Worm (Caenorhabditis elegans): ENCODE data around the gene ceh-43.

The ceh-43 gene

ce11 chrIII:4468812-4469211 is 19.1 kb upstream of the ceh-43 start, which contains the start of gene mstr-2:
Gene mstr-2 (plus strand): TSS chrIII:4469112.
- TF ChIP-seq ceh-16 (tag; optimal IDR thresholded peaks at IDR 0.05) (no peak), tbx-2 (tag; optimal IDR thresholded peaks at IDR 0.05) (no peak), lin-39 (tag; optimal IDR thresholded peaks at IDR 0.05) (no peak), egl-5 (tag; optimal IDR thresholded peaks at IDR 0.05) (no peak), nhr-76 (tag; optimal IDR thresholded peaks at IDR 0.05) (no peak), elt-2 (tag; optimal IDR thresholded peaks at IDR 0.05) (no peak), nfya-1 (tag; optimal IDR thresholded peaks at IDR 0.05; ENCODE audit: insufficient read depth) (no peak), pha-4 (tag; optimal IDR thresholded peaks at IDR 0.05) (no peak), nhr-11 (tag; optimal IDR thresholded peaks at IDR 0.05) (no peak)

DNA sequence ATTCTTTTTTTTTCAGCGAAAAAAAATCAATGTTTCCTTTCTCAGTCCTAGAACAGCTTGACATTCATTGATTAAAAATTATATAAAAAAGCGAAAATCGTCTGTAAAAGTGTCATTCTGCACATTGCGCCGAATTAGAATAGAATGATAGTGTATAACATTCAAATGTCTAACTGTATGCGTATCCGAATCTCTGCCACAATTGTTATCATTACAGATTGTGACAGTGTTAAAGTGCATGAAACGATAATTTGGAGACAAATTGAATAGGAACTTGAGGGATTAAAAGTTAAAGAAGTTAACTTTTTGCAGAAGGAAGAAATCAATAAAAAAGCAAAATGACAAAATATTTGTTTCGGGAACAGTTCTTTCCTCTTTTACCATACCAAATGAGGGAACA is 18.6 kb upstream of the ceh-43 start:
- TF ChIP-seq elt-2 (tag; optimal IDR thresholded peaks at IDR 0.05) (peak; percentile 64), pqm-1 (tag; optimal IDR thresholded peaks at IDR 0.05) (peak; percentile 6), ztf-11 (tag; optimal IDR thresholded peaks at IDR 0.05) (no peak)

ce11 chrIII:4467277-4467676 is 17.5 kb upstream of the ceh-43 start, which contains the start of gene ndg-4:
Gene ndg-4 (minus strand): TSS chrIII:4467377.
- TF ChIP-seq unc-39 (tag; optimal IDR thresholded peaks at IDR 0.05) (no peak), unc-62 (GFP tag; optimal IDR thresholded peaks at IDR 0.05) (no peak), daf-12 (tag; optimal IDR thresholded peaks at IDR 0.05) (no peak), fkh-10 (GFP tag; optimal IDR thresholded peaks at IDR 0.05) (no peak), ztf-4 (tag; optimal IDR thresholded peaks at IDR 0.05) (no peak), nhr-43 (tag; optimal IDR thresholded peaks at IDR 0.05; ENCODE audit: poor library complexity, severe bottlenecking) (no peak), nhr-11 (tag; optimal IDR thresholded peaks at IDR 0.05) (no peak), eor-1 (tag; optimal IDR thresholded peaks at IDR 0.05) (no peak), ceh-82 (tag; optimal IDR thresholded peaks at IDR 0.05) (no peak), pqm-1 (tag; optimal IDR thresholded peaks at IDR 0.05) (no peak), nhr-12 (tag; optimal IDR thresholded peaks at IDR 0.05) (no peak), elt-2 (tag; optimal IDR thresholded peaks at IDR 0.05) (no peak), elt-3 (tag; optimal IDR thresholded peaks at IDR 0.05) (no peak), ama-1 (optimal IDR thresholded peaks at IDR 0.05) (no peak), tbx-2 (tag; optimal IDR thresholded peaks at IDR 0.05) (no peak), fkh-2 (tag; optimal IDR thresholded peaks at IDR 0.05) (no peak), nhr-77 (tag; optimal IDR thresholded peaks at IDR 0.05) (no peak), elt-1 (tag; optimal IDR thresholded peaks at IDR 0.05) (no peak)

DNA sequence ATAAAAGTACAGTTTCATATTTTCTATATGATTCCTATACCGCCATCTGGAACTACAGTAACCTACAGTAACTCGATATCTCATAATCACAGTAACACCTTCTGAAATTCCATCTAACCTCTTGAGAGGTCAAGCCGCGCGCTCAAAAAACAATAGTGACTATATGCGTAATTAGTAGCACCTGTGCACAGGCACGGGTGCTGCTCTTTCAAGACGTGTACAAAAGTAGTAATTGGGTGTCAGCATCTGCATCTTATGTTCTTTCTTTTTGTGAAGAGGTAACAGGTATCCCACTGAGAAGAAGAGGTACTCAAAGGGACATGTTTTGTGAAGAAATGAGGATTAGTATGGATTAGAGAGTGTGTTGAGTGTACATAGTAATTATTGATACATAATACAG is 11.6 kb upstream of the ceh-43 start:
- TF ChIP-seq mdl-1 (tag; optimal IDR thresholded peaks at IDR 0.05) = no peak
- TF ChIP-seq nhr-237 (tag; optimal IDR thresholded peaks at IDR 0.05) = no peak
- TF ChIP-seq tbx-2 (tag; optimal IDR thresholded peaks at IDR 0.05) = no peak
- no peak for TF ChIP-seq nhr-28 (tag; optimal IDR thresholded peaks at IDR 0.05)
- no peak for TF ChIP-seq daf-12 (tag; optimal IDR thresholded peaks at IDR 0.05)
- TF ChIP-seq ztf-11 (tag; optimal IDR thresholded peaks at IDR 0.05) = no peak
- no peak for TF ChIP-seq egl-5 (tag; optimal IDR thresholded peaks at IDR 0.05)

DNA sequence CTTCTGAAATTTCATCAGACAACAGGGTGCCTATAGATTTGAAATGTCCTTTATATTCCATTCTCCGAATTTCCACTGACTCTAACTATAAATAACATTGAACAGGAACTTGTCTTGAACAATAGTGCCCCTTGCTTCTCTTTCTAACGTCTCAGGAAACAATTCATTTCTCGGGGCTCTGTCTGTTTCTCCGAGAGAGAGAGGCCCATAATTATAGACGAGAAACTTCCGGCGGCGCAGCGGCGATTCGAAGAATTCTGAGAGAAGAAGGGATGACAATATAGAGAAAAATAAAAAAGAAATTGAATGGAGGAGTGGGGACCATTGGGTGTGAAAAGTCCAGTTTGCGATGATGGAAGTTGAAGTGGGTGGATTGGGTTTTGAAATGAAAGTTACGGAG is 10.5 kb upstream of the ceh-43 start:
- TF ChIP-seq nhr-77 (tag; optimal IDR thresholded peaks at IDR 0.05) = no peak
- TF ChIP-seq ztf-11 (tag; optimal IDR thresholded peaks at IDR 0.05) = no peak
- no peak for TF ChIP-seq nhr-67 (tag; optimal IDR thresholded peaks at IDR 0.05)
- TF ChIP-seq mdl-1 (tag; optimal IDR thresholded peaks at IDR 0.05) = no peak
- no peak for TF ChIP-seq jun-1 (tag; optimal IDR thresholded peaks at IDR 0.05)
- TF ChIP-seq nhr-25 (tag; optimal IDR thresholded peaks at IDR 0.05) = no peak
- TF ChIP-seq lin-15B (tag; optimal IDR thresholded peaks at IDR 0.05) = no peak
- peak; percentile 72 for TF ChIP-seq lin-39 (tag; optimal IDR thresholded peaks at IDR 0.05)
- no peak for TF ChIP-seq fkh-2 (tag; optimal IDR thresholded peaks at IDR 0.05)
- TF ChIP-seq pqm-1 (tag; optimal IDR thresholded peaks at IDR 0.05) = no peak
- TF ChIP-seq tbx-2 (tag; optimal IDR thresholded peaks at IDR 0.05) = peak; percentile 22
- TF ChIP-seq ceh-28 (tag; optimal IDR thresholded peaks at IDR 0.05) = no peak
- TF ChIP-seq ama-1 (optimal IDR thresholded peaks at IDR 0.05) = no peak
- TF ChIP-seq elt-1 (tag; optimal IDR thresholded peaks at IDR 0.05) = no peak
- TF ChIP-seq ztf-4 (tag; optimal IDR thresholded peaks at IDR 0.05) = no peak
- no peak for TF ChIP-seq hmg-11 (tag; optimal IDR thresholded peaks at IDR 0.05)

Measured in whole organism, L3 larva.